Fruit fly (Drosophila melanogaster): Measurements from ENCODE around the gene Pex19.

dm6 chr2L:12087442-12087841 lies 4.2 kb upstream of the Pex19 start:
- TF ChIP-seq Snoo (tag; optimal IDR thresholded peaks at IDR 0.05), result no peak
- TF ChIP-seq CG12605 (GFP tag; IDR thresholded peaks at IDR 0.05), result no peak
- TF ChIP-seq CG8301 (tag; optimal IDR thresholded peaks at IDR 0.05), result no peak
- no peak for TF ChIP-seq gl (tag; optimal IDR thresholded peaks at IDR 0.05)
- no peak for TF ChIP-seq CG10348 (GFP tag; IDR thresholded peaks at IDR 0.05)

Data from whole organism, pupa.